Worm (Caenorhabditis elegans) whole organism, L4 larva: ENCODE data around the gene C52G5.2.
A peak's percentile ranks its signal among the peaks of the same experiment; 100 is the strongest.

Source experiments
- F26F4.8 ChIP-seq: fragments of 200-800 bp; sonication (Bioruptor generic); conservative IDR thresholded peaks from 2 replicates; pipeline ENCODE4 v1.3.6; 2022; ENCODE audit warnings: missing genetic modification characterization, missing compliant biosample characterization
- T20F7.1 ChIP-seq: fragments of 200-800 bp; sonication (Bioruptor generic); optimal IDR thresholded peaks from 2 replicates; lab custom pipeline; 2018; ENCODE audit warnings: mild to moderate bottlenecking, missing genetic modification characterization, missing compliant biosample characterization
- Y105C5A.15 ChIP-seq: fragments of 200-800 bp; sonication (Bioruptor generic); IDR thresholded peaks from 2 replicates; pipeline ENCODE4 v1.3.6; 2022; ENCODE audit warnings: missing genetic modification characterization, missing compliant biosample characterization
- Y48G9A.11 ChIP-seq: fragments of 200-800 bp; sonication (Bioruptor generic); IDR thresholded peaks from 2 replicates; pipeline ENCODE4 v1.3.6; 2022; ENCODE audit warnings: missing genetic modification reagents, missing genetic modification characterization, missing compliant biosample characterization
- Y5F2A.4 ChIP-seq: fragments of 200-800 bp; sonication (Bioruptor generic); optimal IDR thresholded peaks from 2 replicates; lab custom pipeline; 2018; ENCODE audit warnings: mild to moderate bottlenecking, missing genetic modification characterization, missing compliant biosample characterization
- Y75B8A.6 ChIP-seq: fragments of 200-800 bp; sonication (Bioruptor generic); IDR thresholded peaks from 2 replicates; pipeline ENCODE4 v1.3.6; 2022; ENCODE audit warnings: missing genetic modification reagents, missing genetic modification characterization, missing compliant biosample characterization
- aha-1 ChIP-seq: fragments of 150-350 bp; peaks from one replicate; lab custom pipeline; 2014; ENCODE audit warnings: missing biosample characterization, missing genetic modification characterization
- ama-1 ChIP-seq: fragments of 150-350 bp; optimal IDR thresholded peaks from 2 replicates; lab custom pipeline; 2014; ENCODE audit warnings: inconsistent platforms, mixed read lengths
- arid-1 ChIP-seq: fragments of 200-800 bp; sonication (Bioruptor generic); conservative IDR thresholded peaks from 2 replicates; pipeline ENCODE4 v1.3.6; 2022; ENCODE audit warnings: missing genetic modification reagents, missing genetic modification characterization, missing compliant biosample characterization
- ceh-44 ChIP-seq: fragments of 200-800 bp; sonication (Bioruptor generic); IDR thresholded peaks from 2 replicates; pipeline ENCODE4 v1.3.6; 2022; ENCODE audit warnings: missing genetic modification reagents, missing genetic modification characterization, missing compliant biosample characterization
- daf-8 ChIP-seq: fragments of 200-800 bp; sonication (Bioruptor generic); IDR thresholded peaks from 2 replicates; pipeline ENCODE4 v1.3.6; 2022; ENCODE audit warnings: missing genetic modification characterization, missing compliant biosample characterization
- dmd-6 ChIP-seq: fragments of 200-800 bp; sonication (Bioruptor generic); IDR thresholded peaks from 2 replicates; pipeline ENCODE4 v1.3.6; 2022; ENCODE audit warnings: missing genetic modification reagents, missing genetic modification characterization, missing compliant biosample characterization
- dpl-1 ChIP-seq: fragments of 150-350 bp; optimal IDR thresholded peaks from 2 replicates; lab custom pipeline; 2014; ENCODE audit warnings: missing biosample characterization, missing genetic modification reagents, missing genetic modification characterization
- dve-1 ChIP-seq: sonication (generic microtip); optimal IDR thresholded peaks from 2 replicates; lab custom pipeline; 2017; ENCODE audit warnings: antibody characterized with exemption, mild to moderate bottlenecking, missing genetic modification characterization, missing compliant biosample characterization; ENCODE audit not compliant: insufficient read depth
- egl-43 ChIP-seq: fragments of 200-800 bp; sonication (Bioruptor generic); IDR thresholded peaks from 2 replicates; pipeline ENCODE4 v1.3.6; 2022; ENCODE audit warnings: missing genetic modification reagents, missing genetic modification characterization, missing compliant biosample characterization
- fkh-10 ChIP-seq: fragments of 150-350 bp; optimal IDR thresholded peaks from 2 replicates; lab custom pipeline; 2014; ENCODE audit warnings: missing biosample characterization, missing genetic modification reagents, missing genetic modification characterization
- fos-1 ChIP-seq: fragments of 150-350 bp; optimal IDR thresholded peaks from 2 replicates; lab custom pipeline; 2014; ENCODE audit warnings: missing biosample characterization, missing genetic modification characterization
- hlh-30 ChIP-seq: sonication (generic microtip); optimal IDR thresholded peaks from 2 replicates; lab custom pipeline; 2017; ENCODE audit warnings: antibody characterized with exemption, mild to moderate bottlenecking, missing genetic modification characterization, missing compliant biosample characterization; ENCODE audit not compliant: insufficient read depth
- hmg-1.1 ChIP-seq: fragments of 200-800 bp; sonication (Bioruptor generic); IDR thresholded peaks from 2 replicates; pipeline ENCODE4 v1.3.6; 2022; ENCODE audit warnings: missing genetic modification reagents, missing genetic modification characterization, missing compliant biosample characterization
- lir-3 ChIP-seq: sonication (generic microtip); optimal IDR thresholded peaks from 2 replicates; lab custom pipeline; 2016; ENCODE audit warnings: mild to moderate bottlenecking, missing genetic modification characterization, missing compliant biosample characterization
- lsy-2 ChIP-seq, 2 experiments: fragments of 150-350 bp in 1 of 2; sonication (generic microtip) in 1 of 2; optimal IDR thresholded peaks; 2 replicates each; lab custom pipeline; 2014 to 2017; ENCODE audit warnings: missing biosample characterization in 2 of 2, missing genetic modification characterization in 2 of 2
- mdl-1 ChIP-seq, 2 experiments: fragments of 150-350 bp in 1 of 2; sonication (generic microtip) in 1 of 2; optimal IDR thresholded peaks; 2 replicates each; lab custom pipeline; 2014 to 2017; ENCODE audit warnings: missing biosample characterization in 2 of 2, missing genetic modification characterization in 2 of 2
- mep-1 ChIP-seq: fragments of 150-350 bp; sonication (generic microtip); optimal IDR thresholded peaks from 3 replicates; lab custom pipeline; 2014; ENCODE audit warnings: missing biosample characterization, missing genetic modification characterization
- mxl-2 ChIP-seq: fragments of 200-800 bp; sonication (Bioruptor generic); conservative IDR thresholded peaks from 2 replicates; pipeline ENCODE4 v1.3.6; 2022; ENCODE audit warnings: missing genetic modification reagents, missing genetic modification characterization, missing compliant biosample characterization
- mxl-3 ChIP-seq: fragments of 200-800 bp; sonication (Bioruptor generic); optimal IDR thresholded peaks from 2 replicates; lab custom pipeline; 2018; ENCODE audit warnings: mild to moderate bottlenecking, missing genetic modification characterization, missing compliant biosample characterization
- nhr-11 ChIP-seq: fragments of 150-350 bp; optimal IDR thresholded peaks from 2 replicates; lab custom pipeline; 2014; ENCODE audit warnings: missing biosample characterization, missing genetic modification characterization
- nhr-111 ChIP-seq: fragments of 200-800 bp; sonication (Bioruptor generic); optimal IDR thresholded peaks from 2 replicates; lab custom pipeline; 2018; ENCODE audit warnings: mild to moderate bottlenecking, missing genetic modification characterization, missing compliant biosample characterization
- nhr-25 ChIP-seq: sonication (generic microtip); optimal IDR thresholded peaks from 2 replicates; lab custom pipeline; 2017; ENCODE audit warnings: missing genetic modification characterization, mild to moderate bottlenecking, missing compliant biosample characterization, antibody characterized with exemption, moderate library complexity, borderline replicate concordance; ENCODE audit not compliant: insufficient read depth
- nhr-41 ChIP-seq: fragments of 200-800 bp; sonication (Bioruptor generic); IDR thresholded peaks from 2 replicates; pipeline ENCODE4 v1.3.6; 2022; ENCODE audit warnings: missing genetic modification reagents, missing genetic modification characterization, missing compliant biosample characterization
- nhr-48 ChIP-seq: sonication (generic microtip); optimal IDR thresholded peaks from 2 replicates; lab custom pipeline; 2016; ENCODE audit warnings: mild to moderate bottlenecking, missing genetic modification characterization, missing compliant biosample characterization
- nhr-77 ChIP-seq: fragments of 150-350 bp; optimal IDR thresholded peaks from 2 replicates; lab custom pipeline; 2014; ENCODE audit warnings: missing biosample characterization, missing genetic modification characterization
- saeg-2 ChIP-seq: fragments of 200-800 bp; sonication (Bioruptor generic); IDR thresholded peaks from 2 replicates; pipeline ENCODE4 v1.3.6; 2022; ENCODE audit warnings: missing genetic modification reagents, missing genetic modification characterization, missing compliant biosample characterization
- sdz-12 ChIP-seq: fragments of 200-800 bp; sonication (Bioruptor generic); optimal IDR thresholded peaks from 2 replicates; lab custom pipeline; 2018; ENCODE audit warnings: mild to moderate bottlenecking, missing genetic modification characterization, missing compliant biosample characterization
- set-16 ChIP-seq: fragments of 200-800 bp; sonication (Bioruptor generic); IDR thresholded peaks from 2 replicates; pipeline ENCODE4 v1.3.6; 2022; ENCODE audit warnings: missing genetic modification reagents, missing genetic modification characterization, missing compliant biosample characterization
- snpc-4 ChIP-seq: fragments of 150-350 bp; optimal IDR thresholded peaks from 2 replicates; lab custom pipeline; 2014; ENCODE audit warnings: missing biosample characterization, missing genetic modification characterization
- spr-1 ChIP-seq: sonication (generic microtip); optimal IDR thresholded peaks from 2 replicates; lab custom pipeline; 2016; ENCODE audit warnings: mild to moderate bottlenecking, missing genetic modification characterization, missing compliant biosample characterization
- tag-97 ChIP-seq: fragments of 200-800 bp; sonication (Bioruptor generic); IDR thresholded peaks from 2 replicates; pipeline ENCODE4 v1.3.6; 2022; ENCODE audit warnings: missing genetic modification characterization, missing compliant biosample characterization
- tra-1 ChIP-seq: fragments of 200-800 bp; sonication (Bioruptor generic); IDR thresholded peaks from 2 replicates; pipeline ENCODE4 v1.3.6; 2022; ENCODE audit warnings: missing genetic modification reagents, missing genetic modification characterization, missing compliant biosample characterization
- unc-62 ChIP-seq, 3 experiments: fragments of 150-350 bp in 1 of 3; sonication (generic microtip); optimal IDR thresholded peaks in 2 of 3; peaks in 1 of 3; 1 replicate in 1 of 3; 2 replicates in 2 of 3; lab custom pipeline; 2014 to 2017; ENCODE audit warnings: missing biosample characterization in 3 of 3, missing genetic modification characterization in 3 of 3, missing genetic modification reagents in 3 of 3, missing genotype in 1 of 3
- vab-7 ChIP-seq: fragments of 200-800 bp; sonication (Bioruptor generic); IDR thresholded peaks from 2 replicates; pipeline ENCODE4 v1.3.6; 2022; ENCODE audit warnings: missing genetic modification reagents, missing genetic modification characterization, missing compliant biosample characterization
- zfp-2 ChIP-seq: sonication (generic microtip); optimal IDR thresholded peaks from 2 replicates; lab custom pipeline; 2016; ENCODE audit warnings: mild to moderate bottlenecking, missing genetic modification characterization, missing compliant biosample characterization
- zfp-3 ChIP-seq: fragments of 200-800 bp; sonication (Bioruptor generic); conservative IDR thresholded peaks from 2 replicates; pipeline ENCODE4 v1.3.6; 2022; ENCODE audit warnings: missing genetic modification reagents, missing genetic modification characterization, missing compliant biosample characterization
- ztf-11 ChIP-seq: fragments of 150-350 bp; optimal IDR thresholded peaks from 2 replicates; lab custom pipeline; 2014; ENCODE audit warnings: missing biosample characterization, missing genetic modification characterization
- ztf-7 ChIP-seq: fragments of 150-350 bp; optimal IDR thresholded peaks from 2 replicates; lab custom pipeline; 2014; ENCODE audit warnings: missing biosample characterization, missing genetic modification characterization

C52G5.2 gene

DNA sequence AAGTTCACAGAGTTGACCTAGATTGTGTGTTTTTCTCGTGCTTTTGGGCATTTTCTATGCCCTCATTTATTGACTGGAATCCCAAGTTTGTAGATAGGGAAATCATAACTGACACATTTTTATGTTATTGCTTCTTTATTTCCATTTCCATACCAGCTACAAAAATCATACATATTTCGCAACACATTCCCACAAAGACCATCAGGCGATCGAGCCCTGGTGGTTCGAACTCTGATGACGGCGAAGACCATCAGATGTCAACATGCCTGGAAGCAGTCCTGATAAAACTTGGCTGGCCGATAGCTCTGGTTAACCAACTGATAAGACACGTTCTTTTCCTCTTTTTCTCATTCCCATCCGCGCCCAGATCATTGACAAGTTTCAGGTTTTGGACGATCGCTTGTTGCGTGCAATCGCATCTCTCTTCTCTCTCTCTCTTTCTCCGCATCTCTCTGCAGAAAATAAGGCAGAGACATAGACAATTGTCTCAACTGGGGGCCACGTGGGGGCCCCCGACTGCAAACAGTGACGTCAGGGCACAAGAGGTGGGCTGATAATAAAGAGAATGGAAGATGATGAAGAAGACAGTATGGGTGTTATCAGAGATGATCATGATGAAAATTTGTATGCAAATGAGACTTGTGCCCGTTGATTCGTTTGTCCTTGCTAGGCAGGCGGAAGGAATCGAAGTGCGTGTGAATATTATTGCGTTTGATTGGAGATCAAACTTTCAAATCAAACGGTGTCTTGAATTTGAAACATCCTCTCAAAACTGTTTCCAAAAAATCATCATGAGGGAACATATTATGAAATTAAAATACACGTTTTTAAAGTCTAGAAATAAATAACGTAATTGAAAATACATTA, 29.1 kb downstream of the C52G5.2 start (continued):
- TF ChIP-seq nhr-48 (tag; lab: Kevin White, UChicago), result peak; percentile 99
- TF ChIP-seq snpc-4 (tag; lab: Kevin White, UChicago), result no peak
- peak; percentile 84 for TF ChIP-seq fos-1 (tag; lab: Kevin White, UChicago)
- peak; percentile 60 to 100 for TF ChIP-seq unc-62 (GFP tag; optimal IDR thresholded peaks at IDR 0.05 in 1 of 2; lab: Kevin White, UChicago)
- no peak for TF ChIP-seq unc-62 (tag; optimal IDR thresholded peaks at IDR 0.05; lab: Kevin White, UChicago)
- peak; percentile 46 for TF ChIP-seq dpl-1 (GFP tag; lab: Kevin White, UChicago)
- TF ChIP-seq hlh-30 (tag; lab: Kevin White, UChicago), result peak; percentile 88
- no peak for TF ChIP-seq lir-3 (tag; lab: Kevin White, UChicago)
- TF ChIP-seq lsy-2 (tag; optimal IDR thresholded peaks at IDR 0.05; lab: Kevin White, UChicago), result peak; percentile 48 to 77
- TF ChIP-seq Y75B8A.6 (GFP tag; lab: Robert Waterston, UW), result no peak
- TF ChIP-seq zfp-3 (GFP tag; lab: Robert Waterston, UW), result peak; percentile 72
- no peak; the same call in 1 of the 2 replicates for TF ChIP-seq arid-1 (GFP tag; lab: Robert Waterston, UW)
- peak; percentile 88 for TF ChIP-seq nhr-41 (GFP tag; lab: Robert Waterston, UW)
- peak; percentile 96 for TF ChIP-seq aha-1 (tag; lab: Kevin White, UChicago)
- TF ChIP-seq zfp-2 (tag; lab: Kevin White, UChicago), result no peak
- TF ChIP-seq ztf-11, result no peak
- TF ChIP-seq daf-8 (GFP tag; lab: Robert Waterston, UW), result no peak
- TF ChIP-seq Y105C5A.15, result no peak
- TF ChIP-seq egl-43 (GFP tag; lab: Robert Waterston, UW), result no peak
- TF ChIP-seq saeg-2 (GFP tag; lab: Robert Waterston, UW), result peak; percentile 98
- peak; percentile 66 for TF ChIP-seq T20F7.1 (GFP tag; lab: Kevin White, UChicago)
- TF ChIP-seq ztf-7, result peak; percentile 3
- no peak for TF ChIP-seq tag-97 (GFP tag; lab: Robert Waterston, UW)
- peak; percentile 99 for TF ChIP-seq mxl-3 (GFP tag; lab: Kevin White, UChicago)
- no peak for TF ChIP-seq sdz-12
- 0 out of 2 replicates have a peak, but pooled peaks have one; percentile 76 for TF ChIP-seq mxl-2 (GFP tag; lab: Robert Waterston, UW)
- peak; percentile 68 for TF ChIP-seq spr-1 (tag; lab: Kevin White, UChicago)
- no peak for TF ChIP-seq Y48G9A.11 (GFP tag; lab: Robert Waterston, UW)
- TF ChIP-seq F26F4.8 (GFP tag; lab: Robert Waterston, UW), result no peak

DNA sequence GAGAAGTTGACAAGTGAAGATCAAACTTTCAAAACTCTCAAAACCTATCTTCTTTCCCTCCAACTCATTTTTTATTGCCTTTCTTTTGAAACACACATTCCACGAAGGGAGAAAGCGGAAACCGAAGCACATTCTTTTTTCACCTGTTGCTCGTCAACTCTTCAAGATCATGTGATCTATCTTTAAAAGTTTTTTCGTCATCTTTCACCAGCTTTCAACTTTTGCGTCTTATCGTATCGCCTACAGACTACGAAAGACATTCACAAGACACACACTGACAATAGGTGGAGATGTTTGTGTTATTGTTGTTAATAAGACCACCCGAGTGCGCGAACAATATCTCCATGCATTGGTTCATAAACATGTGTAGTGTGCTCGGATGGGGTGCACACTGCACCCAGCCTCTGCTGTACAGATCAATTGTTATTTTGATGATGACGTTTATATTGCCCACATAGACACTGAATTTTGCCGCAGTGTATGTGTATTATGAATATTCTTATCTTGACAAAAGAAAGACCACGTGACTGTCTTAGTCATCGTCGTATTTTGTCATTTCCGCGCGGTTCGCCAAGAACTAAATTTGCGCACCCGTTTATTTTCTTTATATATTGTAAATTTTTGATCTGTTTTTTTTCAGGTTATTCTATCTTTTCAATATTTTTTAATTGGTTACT, 30.7 kb downstream of the C52G5.2 start:
- TF ChIP-seq spr-1 (tag; lab: Kevin White, UChicago) (no peak), ztf-7 (peak; percentile 19), aha-1 (tag; lab: Kevin White, UChicago) (peak; percentile 78), nhr-111 (GFP tag; lab: Kevin White, UChicago) (no peak), mdl-1 (tag; optimal IDR thresholded peaks at IDR 0.05; lab: Kevin White, UChicago) (peak in 1 of 2 experiments; percentile 70), set-16 (GFP tag; lab: Robert Waterston, UW) (no peak), tra-1 (GFP tag; lab: Robert Waterston, UW) (no peak), saeg-2 (GFP tag; lab: Robert Waterston, UW) (no peak), nhr-25 (tag; lab: Kevin White, UChicago) (no peak), dve-1 (peak; percentile 54), hmg-1.1 (GFP tag; lab: Robert Waterston, UW) (peak; percentile 34; the same call in 1 of the 2 replicates), nhr-11 (tag; lab: Kevin White, UChicago) (peak; percentile 65), zfp-3 (GFP tag; lab: Robert Waterston, UW) (no peak), fos-1 (tag; lab: Kevin White, UChicago) (peak; percentile 14), ama-1 (lab: Kevin White, UChicago) (no peak), Y48G9A.11 (GFP tag; lab: Robert Waterston, UW) (no peak), nhr-48 (tag; lab: Kevin White, UChicago) (peak; percentile 76), Y105C5A.15 (no peak), Y75B8A.6 (GFP tag; lab: Robert Waterston, UW) (no peak), vab-7 (GFP tag; lab: Robert Waterston, UW) (no peak), dmd-6 (peak; percentile 81), nhr-77 (peak; percentile 9), fkh-10 (GFP tag; lab: Kevin White, UChicago) (no peak), daf-8 (GFP tag; lab: Robert Waterston, UW) (no peak), ceh-44 (GFP tag; lab: Robert Waterston, UW) (no peak), Y5F2A.4 (GFP tag; lab: Kevin White, UChicago) (no peak), mep-1 (tag; lab: Kevin White, UChicago) (peak; percentile 0), nhr-41 (GFP tag; lab: Robert Waterston, UW) (no peak)
